Worm (Caenorhabditis elegans): ENCODE measurements around the gene cul-4.

Gene cul-4

ce11 chrII:7348063-7348462, 46.2 kb downstream of the cul-4 start:
- no peak for TF ChIP-seq ztf-1 (GFP tag; conservative IDR thresholded peaks at IDR 0.05)
- TF ChIP-seq gmeb-1 (tag; optimal IDR thresholded peaks at IDR 0.05) = no peak
- TF ChIP-seq nhr-6 (tag; optimal IDR thresholded peaks at IDR 0.05) = no peak
- no peak for TF ChIP-seq dmd-4 (tag; optimal IDR thresholded peaks at IDR 0.05)
- no peak for TF ChIP-seq nhr-237 (tag; optimal IDR thresholded peaks at IDR 0.05)
- TF ChIP-seq ZK546.5 (tag; optimal IDR thresholded peaks at IDR 0.05) = no peak
- TF ChIP-seq Y55F3AM.14 (GFP tag; optimal IDR thresholded peaks at IDR 0.05) = no peak
- TF ChIP-seq blmp-1 (tag; optimal IDR thresholded peaks at IDR 0.05; ENCODE audit: insufficient read depth) = no peak
- no peak for TF ChIP-seq R02D3.7 (tag; optimal IDR thresholded peaks at IDR 0.05)
- no peak for TF ChIP-seq unc-55 (GFP tag; optimal IDR thresholded peaks at IDR 0.05)
- no peak for TF ChIP-seq alr-1 (tag; optimal IDR thresholded peaks at IDR 0.05)

- TF ChIP-seq fos-1 (tag; optimal IDR thresholded peaks at IDR 0.05) (peak; percentile 51), unc-55 (GFP tag; optimal IDR thresholded peaks at IDR 0.05) (peak; percentile 1), crh-2 (tag; optimal IDR thresholded peaks at IDR 0.05) (peak; percentile 83), ama-1 (optimal IDR thresholded peaks at IDR 0.05) (peak; percentile 2), sem-4 (tag; optimal IDR thresholded peaks at IDR 0.05) (no peak), mdl-1 (tag; optimal IDR thresholded peaks at IDR 0.05) (no peak)
These were observed 50.6 kb downstream of the cul-4 start, which contains the start of gene hsp-4 for ce11 chrII:7352507-7352906. TSS of gene hsp-4 (minus strand) at chrII:7352645.

ce11 chrII:7353027-7353426, 51.1 kb downstream of the cul-4 start:
- TF ChIP-seq unc-62 (GFP tag; optimal IDR thresholded peaks at IDR 0.05) = no peak
- no peak for TF ChIP-seq peb-1 (tag; optimal IDR thresholded peaks at IDR 0.05)
- no peak for TF ChIP-seq zag-1 (tag; optimal IDR thresholded peaks at IDR 0.05)
- TF ChIP-seq F13H6.1 (tag; optimal IDR thresholded peaks at IDR 0.05) = no peak
- TF ChIP-seq mab-5 (tag; optimal IDR thresholded peaks at IDR 0.05) = no peak
